Fruit fly (Drosophila melanogaster) whole organism, embryonic: ENCODE measurements around the gene CG32971.

Experiments
- B-H2 ChIP-seq: fragments of 200-800 bp; sonication (Bioruptor generic); optimal IDR thresholded peaks from 2 replicates; lab custom pipeline; 2018; ENCODE audit warnings: missing biosample characterization, mild to moderate bottlenecking, missing genetic modification characterization
- CG16779 ChIP-seq: fragments of 200-800 bp; sonication (Bioruptor generic); IDR thresholded peaks from 2 replicates; pipeline ENCODE4 v1.3.6; 2022; ENCODE audit warnings: missing biosample characterization, missing genetic modification characterization
- CG17385 ChIP-seq: fragments of 200-800 bp; sonication (Bioruptor generic); optimal IDR thresholded peaks from 3 replicates; lab custom pipeline; 2018; ENCODE audit warnings: missing biosample characterization, mild to moderate bottlenecking, missing genetic modification characterization
- CG8290 ChIP-seq, 3 experiments: fragments of 200-800 bp; sonication (Bioruptor generic); optimal IDR thresholded peaks; 2 replicates each; lab custom pipeline; 2016 to 2019; ENCODE audit warnings: missing biosample characterization in 3 of 3, missing genetic modification characterization in 3 of 3, mild to moderate bottlenecking in 2 of 3, moderate library complexity in 1 of 3
- D19B ChIP-seq: fragments of 200-800 bp; sonication (Bioruptor generic); optimal IDR thresholded peaks from 2 replicates; lab custom pipeline; 2017; ENCODE audit warnings: missing biosample characterization, mild to moderate bottlenecking, missing genetic modification characterization
- Doc2 ChIP-seq: fragments of 200-800 bp; sonication (Bioruptor generic); IDR thresholded peaks from 2 replicates; pipeline ENCODE4 v1.3.6; 2022; ENCODE audit warnings: missing biosample characterization, missing genetic modification characterization

- no peak for TF ChIP-seq D19B
- no peak for TF ChIP-seq CG16779
- peak; percentile 32 for TF ChIP-seq CG8290 (GFP tag; optimal IDR thresholded peaks at IDR 0.05; lab: Kevin White, UChicago)
- no peak for TF ChIP-seq CG8290 (tag; optimal IDR thresholded peaks at IDR 0.05; lab: Kevin White, UChicago)
- no peak for TF ChIP-seq B-H2
- TF ChIP-seq CG17385 (GFP tag; lab: Kevin White, UChicago) = peak; percentile 17
- no peak for TF ChIP-seq Doc2
Measured at dm6 chr2L:14252271-14252870, 22.2 kb upstream of the CG32971 start.
